Worm (Caenorhabditis elegans) whole organism, L2 larva: ENCODE data around the gene C46C2.2.
A peak's percentile ranks its signal among the peaks of the same experiment; 100 is the strongest.

Experiments
- lsy-2 ChIP-seq, 2 experiments: fragments of 150-350 bp in 1 of 2; sonication (generic microtip) in 1 of 2; optimal IDR thresholded peaks; 2 replicates each; lab custom pipeline; 2014 to 2017; ENCODE audit warnings: missing biosample characterization in 2 of 2, missing genetic modification characterization in 2 of 2
- skn-1 ChIP-seq: sonication (generic microtip); optimal IDR thresholded peaks from 2 replicates; lab custom pipeline; 2017; ENCODE audit warnings: missing biosample characterization, missing genetic modification characterization
- unc-55 ChIP-seq: fragments of 150-350 bp; sonication (generic microtip); optimal IDR thresholded peaks from 3 replicates; lab custom pipeline; 2014; ENCODE audit warnings: missing biosample characterization, missing genetic modification reagents, missing genetic modification characterization
- ztf-4 ChIP-seq: fragments of 150-350 bp; optimal IDR thresholded peaks from 2 replicates; lab custom pipeline; 2014; ENCODE audit warnings: missing biosample characterization, missing genetic modification characterization

ce11 chrIV:9169764-9170163, 47.8 kb upstream of the C46C2.2 start:
- peak; percentile 11 for TF ChIP-seq unc-55 (GFP tag; lab: Kevin White, UChicago)
- TF ChIP-seq ztf-4 (tag; lab: Kevin White, UChicago): no peak
- TF ChIP-seq lsy-2 (tag; optimal IDR thresholded peaks at IDR 0.05; lab: Kevin White, UChicago): no peak
- TF ChIP-seq skn-1: no peak
